Fruit fly (Drosophila melanogaster) whole organism, prepupa: ENCODE measurements around the gene mRpS18B.

Experiments
- Blimp-1 ChIP-seq: fragments of 200-800 bp; sonication (Bioruptor generic); optimal IDR thresholded peaks from 3 replicates; lab custom pipeline; 2017; ENCODE audit warnings: missing biosample characterization, missing genetic modification characterization, mild to moderate bottlenecking, moderate library complexity, missing genetic modification reagents
- CG10631 ChIP-seq: fragments of 200-800 bp; sonication (Bioruptor generic); optimal IDR thresholded peaks from 2 replicates; lab custom pipeline; 2016; ENCODE audit warnings: missing biosample characterization, missing genetic modification characterization
- CG11902 ChIP-seq: fragments of 200-800 bp; sonication (Bioruptor generic); optimal IDR thresholded peaks from 3 replicates; lab custom pipeline; 2016; ENCODE audit warnings: missing biosample characterization, missing genetic modification characterization
- CG15336 ChIP-seq: fragments of 200-800 bp; sonication (Bioruptor generic); IDR thresholded peaks from 2 replicates; pipeline ENCODE4 v1.3.6; 2022; ENCODE audit warnings: missing biosample characterization, missing genetic modification characterization
- CG1621 ChIP-seq: fragments of 200-800 bp; sonication (Bioruptor generic); optimal IDR thresholded peaks from 3 replicates; lab custom pipeline; 2018; ENCODE audit warnings: missing biosample characterization, mild to moderate bottlenecking, missing genetic modification characterization
- CG3032 ChIP-seq: fragments of 200-800 bp; optimal IDR thresholded peaks from 2 replicates; lab custom pipeline; 2019; ENCODE audit warnings: missing biosample characterization, mild to moderate bottlenecking, missing genetic modification characterization, moderate library complexity
- CG31627 ChIP-seq: fragments of 200-800 bp; sonication (Bioruptor generic); optimal IDR thresholded peaks from 3 replicates; lab custom pipeline; 2016; ENCODE audit warnings: missing biosample characterization, missing genetic modification characterization
- CG3919 ChIP-seq: fragments of 200-800 bp; sonication (Bioruptor generic); optimal IDR thresholded peaks from 3 replicates; lab custom pipeline; 2016; ENCODE audit warnings: missing biosample characterization, missing genetic modification characterization
- CG4318 ChIP-seq: fragments of 200-800 bp; sonication (Bioruptor generic); optimal IDR thresholded peaks from 3 replicates; lab custom pipeline; 2017; ENCODE audit warnings: missing biosample characterization, mild to moderate bottlenecking, missing genetic modification characterization
- CG6163 ChIP-seq: fragments of 200-800 bp; sonication (Bioruptor generic); IDR thresholded peaks from 3 replicates; pipeline ENCODE4 v1.3.6; 2022; ENCODE audit warnings: missing biosample characterization, missing genetic modification characterization
- CG6792 ChIP-seq: fragments of 200-800 bp; sonication (Bioruptor generic); optimal IDR thresholded peaks from 3 replicates; lab custom pipeline; 2016; ENCODE audit warnings: missing biosample characterization, missing genetic modification characterization
- CG6808 ChIP-seq: fragments of 200-800 bp; sonication (Bioruptor generic); optimal IDR thresholded peaks from 3 replicates; lab custom pipeline; 2017; ENCODE audit warnings: missing biosample characterization, missing genetic modification characterization, mild to moderate bottlenecking, moderate library complexity, missing genetic modification reagents
- CG7368 ChIP-seq: fragments of 200-800 bp; sonication (Bioruptor generic); optimal IDR thresholded peaks from 3 replicates; lab custom pipeline; 2016; ENCODE audit warnings: missing biosample characterization, missing genetic modification characterization
- CG8319 ChIP-seq: fragments of 200-800 bp; sonication (Bioruptor generic); optimal IDR thresholded peaks from 3 replicates; lab custom pipeline; 2016; ENCODE audit warnings: missing biosample characterization, missing genetic modification characterization
- CG8632 ChIP-seq: fragments of 200-800 bp; sonication (Bioruptor generic); optimal IDR thresholded peaks from 3 replicates; lab custom pipeline; 2016; ENCODE audit warnings: missing biosample characterization, missing genetic modification characterization
- Eip78C ChIP-seq: fragments of 200-800 bp; sonication (Bioruptor generic); peaks from one replicate; lab custom pipeline; 2016; ENCODE audit warnings: missing biosample characterization, missing genetic modification characterization
- Hr38 ChIP-seq: sonication (Bioruptor generic); optimal IDR thresholded peaks from 2 replicates; lab custom pipeline; 2016; ENCODE audit warnings: missing biosample characterization, missing genetic modification characterization
- Hr4 ChIP-seq: fragments of 200-800 bp; sonication (Bioruptor generic); optimal IDR thresholded peaks from 3 replicates; lab custom pipeline; 2016; ENCODE audit warnings: missing biosample characterization, missing genetic modification characterization
- Smox ChIP-seq: fragments of 200-800 bp; sonication (Bioruptor generic); optimal IDR thresholded peaks from 3 replicates; lab custom pipeline; 2016; ENCODE audit warnings: missing biosample characterization, missing genetic modification characterization
- Sox102F ChIP-seq: fragments of 200-800 bp; sonication (Bioruptor generic); optimal IDR thresholded peaks from 2 replicates; lab custom pipeline; 2016; ENCODE audit warnings: missing biosample characterization, mild to moderate bottlenecking, missing genetic modification characterization
- Sox14 ChIP-seq: fragments of 200-800 bp; sonication (Bioruptor generic); optimal IDR thresholded peaks from 3 replicates; lab custom pipeline; 2016; ENCODE audit warnings: missing biosample characterization, missing genetic modification characterization
- Sox15 ChIP-seq: fragments of 200-800 bp; sonication (Bioruptor generic); optimal IDR thresholded peaks from 3 replicates; lab custom pipeline; 2016; ENCODE audit warnings: missing biosample characterization, missing genetic modification characterization
- dac ChIP-seq: fragments of 200-800 bp; sonication (Bioruptor generic); optimal IDR thresholded peaks from 2 replicates; lab custom pipeline; 2017; ENCODE audit warnings: missing biosample characterization, mild to moderate bottlenecking, missing genetic modification characterization
- dsx ChIP-seq: fragments of 200-800 bp; optimal IDR thresholded peaks from 3 replicates; lab custom pipeline; 2019; ENCODE audit warnings: missing biosample characterization, mild to moderate bottlenecking, missing genetic modification characterization, moderate library complexity; ENCODE audit not compliant: poor library complexity, severe bottlenecking
- eg ChIP-seq: fragments of 200-800 bp; sonication (Bioruptor generic); IDR thresholded peaks from 3 replicates; pipeline ENCODE4 v1.3.6; 2022; ENCODE audit warnings: missing biosample characterization, missing genetic modification characterization
- esn ChIP-seq: fragments of 200-800 bp; sonication (Bioruptor generic); optimal IDR thresholded peaks from 2 replicates; lab custom pipeline; 2016; ENCODE audit warnings: missing biosample characterization, mild to moderate bottlenecking, missing genetic modification characterization, moderate library complexity
- fd59A ChIP-seq: fragments of 200-800 bp; sonication (Bioruptor generic); optimal IDR thresholded peaks from 2 replicates; lab custom pipeline; 2017; ENCODE audit warnings: missing biosample characterization, mild to moderate bottlenecking, missing genetic modification characterization, missing genetic modification reagents
- fkh ChIP-seq: fragments of 200-800 bp; sonication (Bioruptor generic); optimal IDR thresholded peaks from 3 replicates; lab custom pipeline; 2017; ENCODE audit warnings: missing biosample characterization, mild to moderate bottlenecking, missing genetic modification characterization, moderate library complexity
- lz ChIP-seq: fragments of 200-800 bp; sonication (Bioruptor generic); optimal IDR thresholded peaks from 3 replicates; lab custom pipeline; 2016; ENCODE audit warnings: missing biosample characterization, missing genetic modification characterization
- pdm3 ChIP-seq: fragments of 200-800 bp; sonication (Bioruptor generic); optimal IDR thresholded peaks from 3 replicates; lab custom pipeline; 2016; ENCODE audit warnings: missing biosample characterization, missing genetic modification characterization
- salr ChIP-seq, 2 experiments: fragments of 200-800 bp; sonication (Bioruptor generic); optimal IDR thresholded peaks; 3 replicates each; lab custom pipeline; 2016 to 2018; ENCODE audit warnings: missing biosample characterization in 2 of 2, missing genetic modification characterization in 2 of 2, mild to moderate bottlenecking in 1 of 2
- spab ChIP-seq: fragments of 200-800 bp; sonication (Bioruptor generic); optimal IDR thresholded peaks from 2 replicates; lab custom pipeline; 2017; ENCODE audit warnings: missing biosample characterization, mild to moderate bottlenecking, missing genetic modification characterization, missing genetic modification reagents
- svp ChIP-seq: fragments of 200-800 bp; sonication (Bioruptor generic); peaks from one replicate; lab custom pipeline; 2016; ENCODE audit warnings: missing biosample characterization, missing genetic modification characterization
- topi ChIP-seq: fragments of 200-800 bp; sonication (Bioruptor generic); optimal IDR thresholded peaks from 3 replicates; lab custom pipeline; 2016; ENCODE audit warnings: missing biosample characterization, missing genetic modification characterization
- vri ChIP-seq: fragments of 200-800 bp; sonication (Bioruptor generic); optimal IDR thresholded peaks from 3 replicates; lab custom pipeline; 2016; ENCODE audit warnings: missing biosample characterization, mild to moderate bottlenecking, missing genetic modification characterization

The mRpS18B gene

DNA sequence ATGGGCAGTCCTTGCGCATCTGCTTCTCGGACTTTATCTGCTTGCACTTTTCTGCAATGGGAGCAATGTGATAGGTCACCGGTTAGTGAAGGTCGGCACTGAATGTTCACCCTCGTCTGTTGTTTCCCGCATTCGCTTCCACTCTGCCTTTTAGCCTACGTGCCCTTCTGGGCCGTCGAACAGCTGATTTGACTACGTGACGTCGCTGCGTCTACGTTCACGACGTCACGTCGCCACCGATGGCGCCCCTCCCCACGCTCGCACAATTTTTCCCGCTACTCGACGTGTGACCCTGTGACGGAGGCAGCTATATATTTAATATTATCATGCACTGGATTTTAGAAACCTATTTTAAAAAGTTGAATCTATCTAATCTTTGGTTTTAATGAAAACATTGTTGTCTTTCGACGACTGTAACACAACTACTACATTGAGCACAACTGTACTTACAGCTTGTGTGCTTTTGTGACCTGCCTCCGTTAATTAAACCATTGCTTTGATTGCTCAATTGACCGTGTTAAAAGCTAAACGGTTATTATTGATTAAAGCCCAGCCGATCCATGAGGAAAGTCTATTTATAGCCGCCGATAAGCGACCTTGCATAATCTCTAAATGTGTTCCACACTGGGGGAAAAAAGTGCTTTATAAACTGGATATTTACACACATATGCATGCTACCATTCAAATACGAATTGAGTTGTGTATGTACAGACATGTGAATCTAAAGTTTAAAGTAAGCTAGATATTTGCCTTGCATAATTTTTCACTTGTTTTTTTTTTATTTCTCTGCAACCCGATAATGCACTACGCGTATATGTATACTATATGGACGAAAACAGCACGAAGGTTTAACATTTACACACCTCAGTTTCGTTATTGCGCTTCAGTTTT lies 13.8 kb downstream of the mRpS18B start (continued):
- peak; percentile 89 for TF ChIP-seq vri
- peak; percentile 43 for TF ChIP-seq Smox (GFP tag; lab: Kevin White, UChicago)
- no peak for TF ChIP-seq CG7368
- TF ChIP-seq CG11902: no peak
- peak in 1 of 2 experiments; percentile 14 for TF ChIP-seq salr (GFP tag; optimal IDR thresholded peaks at IDR 0.05; lab: Kevin White, UChicago)
- peak; percentile 54 for TF ChIP-seq pdm3
- TF ChIP-seq Blimp-1 (GFP tag; lab: Kevin White, UChicago): no peak
- peak; percentile 58 for TF ChIP-seq Sox102F
- peak; percentile 42 for TF ChIP-seq lz
- TF ChIP-seq eg (GFP tag; lab: Robert Waterston, UW): 0 out of 3 replicates have a peak, but pooled peaks have one; percentile 36
- peak; percentile 30 for TF ChIP-seq topi (GFP tag; lab: Kevin White, UChicago)
- peak; percentile 42 for TF ChIP-seq CG8632 (GFP tag; lab: Kevin White, UChicago)
- TF ChIP-seq Sox15 (GFP tag; lab: Kevin White, UChicago): peak; percentile 28
- peak; percentile 17 for TF ChIP-seq CG8319
- TF ChIP-seq Hr4: peak; percentile 5
- TF ChIP-seq CG1621: peak; percentile 32
- TF ChIP-seq, all 60 proteins: peak for 40

DNA sequence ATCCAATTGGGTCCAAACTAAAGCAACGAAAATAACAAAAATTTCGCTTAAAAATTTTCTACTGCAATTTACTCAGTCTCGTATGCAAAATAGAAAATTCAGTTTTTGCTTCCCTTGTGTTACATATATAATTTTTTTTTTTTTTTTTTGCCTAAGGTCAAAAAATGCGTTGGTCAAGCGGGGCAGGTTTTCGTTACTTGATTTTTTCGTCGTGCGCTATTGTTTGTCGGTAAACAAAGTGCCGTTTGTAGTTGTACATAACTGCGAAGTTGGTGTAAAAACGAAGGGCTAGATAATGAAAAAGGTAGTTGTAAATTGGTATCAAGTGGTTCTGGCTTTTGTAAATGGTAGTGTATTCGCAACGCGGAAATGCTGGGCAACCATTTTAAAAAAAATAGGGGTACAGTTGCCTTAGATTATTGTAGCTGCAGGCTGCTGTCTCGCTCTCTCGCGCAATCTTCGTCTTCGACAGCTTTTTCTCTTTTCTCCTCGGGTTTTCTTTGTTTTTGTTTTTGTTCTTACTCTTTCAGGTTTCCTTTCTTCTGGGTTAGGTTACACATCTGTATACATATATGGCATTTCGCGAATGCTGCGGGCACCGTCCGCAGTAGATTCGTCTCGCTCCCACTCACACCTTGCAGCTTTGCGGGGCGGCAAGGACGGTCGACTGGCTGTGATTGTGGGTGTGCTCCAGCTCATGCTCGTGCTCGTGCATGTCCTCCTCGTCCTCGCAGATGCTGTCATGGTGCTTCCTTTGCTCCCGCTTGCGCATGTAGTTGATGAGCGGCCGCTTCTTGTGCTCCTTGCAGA lies 14.7 kb downstream of the mRpS18B start:
- TF ChIP-seq dac (GFP tag; lab: Kevin White, UChicago) (no peak), CG6163 (GFP tag; lab: Robert Waterston, UW) (no peak; the same call in 2 of the 3 replicates), CG6808 (GFP tag; lab: Kevin White, UChicago) (peak; percentile 9), Hr4 (no peak), CG6792 (GFP tag; lab: Kevin White, UChicago) (no peak), CG4318 (GFP tag; lab: Kevin White, UChicago) (no peak), CG7368 (no peak), dsx (GFP tag; lab: Kevin White, UChicago) (no peak), fkh (peak; percentile 32), CG15336 (0 out of 2 replicates have a peak, but pooled peaks have one; percentile 20), Hr38 (no peak), fd59A (GFP tag; lab: Kevin White, UChicago) (no peak), CG3919 (GFP tag; lab: Kevin White, UChicago) (no peak), Sox15 (GFP tag; lab: Kevin White, UChicago) (no peak), CG3032 (no peak), CG10631 (GFP tag; lab: Kevin White, UChicago) (no peak), Eip78C (GFP tag; lab: Kevin White, UChicago) (peak; percentile 63), salr (GFP tag; optimal IDR thresholded peaks at IDR 0.05; lab: Kevin White, UChicago) (no peak), Smox (GFP tag; lab: Kevin White, UChicago) (no peak), pdm3 (peak; percentile 1), CG8632 (GFP tag; lab: Kevin White, UChicago) (no peak), svp (GFP tag; lab: Kevin White, UChicago) (peak; percentile 12), eg (GFP tag; lab: Robert Waterston, UW) (no peak), Sox14 (peak; percentile 25), esn (GFP tag; lab: Kevin White, UChicago) (no peak), lz (no peak), spab (GFP tag; lab: Kevin White, UChicago) (no peak)

DNA sequence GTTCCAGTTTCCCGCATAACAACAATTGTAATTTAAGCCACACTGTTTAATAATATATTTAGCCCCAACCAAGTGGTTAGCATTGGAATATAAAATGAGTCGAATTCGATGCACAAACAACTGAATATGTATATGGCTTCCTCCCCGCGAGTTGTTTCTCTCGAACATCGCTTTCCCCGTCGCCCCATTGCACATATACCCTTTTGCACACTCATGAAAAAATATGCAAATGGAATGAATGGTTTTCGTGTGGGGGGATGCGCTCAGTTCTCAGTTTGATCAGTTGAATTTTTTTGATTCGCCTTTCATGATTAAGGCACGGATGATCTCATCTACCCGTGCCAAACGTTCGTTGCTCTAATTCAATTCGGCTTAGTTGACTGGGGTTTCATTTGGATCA lies 16.3 kb downstream of the mRpS18B start:
- peak; percentile 7 for TF ChIP-seq svp (GFP tag; lab: Kevin White, UChicago)
- TF ChIP-seq CG10631 (GFP tag; lab: Kevin White, UChicago): no peak
- no peak for TF ChIP-seq CG15336
- TF ChIP-seq Eip78C (GFP tag; lab: Kevin White, UChicago): peak; percentile 39
- TF ChIP-seq CG31627 (GFP tag; lab: Kevin White, UChicago): no peak
